Fruit fly (Drosophila melanogaster): ENCODE measurements around the gene CG13887.
A peak's percentile ranks its signal among the peaks of the same experiment; 100 is the strongest.

CG13887 gene

dm6 chr3L:801860-802462, 35.7 kb upstream of the CG13887 start (continued):
- TF ChIP-seq gfzf (GFP tag; optimal IDR thresholded peaks at IDR 0.05) (no peak), CG12299 (tag; optimal IDR thresholded peaks at IDR 0.05) (no peak), onecut (GFP tag; IDR thresholded peaks at IDR 0.05) (no peak), ash1 (GFP tag; optimal IDR thresholded peaks at IDR 0.05) (no peak), CG17568 (GFP tag; optimal IDR thresholded peaks at IDR 0.05) (no peak), CG12219 (GFP tag; optimal IDR thresholded peaks at IDR 0.05) (peak; percentile 3), B-H1 (GFP tag; IDR thresholded peaks at IDR 0.05) (no peak), inv (GFP tag; IDR thresholded peaks at IDR 0.05; ENCODE audit: partially characterized antibody) (no peak), CG1233 (GFP tag; optimal IDR thresholded peaks at IDR 0.05) (no peak), Dll (GFP tag; IDR thresholded peaks at IDR 0.05; ENCODE audit: partially characterized antibody) (no peak), gem (tag; optimal IDR thresholded peaks at IDR 0.05) (peak; percentile 41), CG2199 (GFP tag; IDR thresholded peaks at IDR 0.05) (no peak), seq (GFP tag; IDR thresholded peaks at IDR 0.05) (peak; percentile 11; the same call in 1 of the 2 replicates), Stat92E (GFP tag; optimal IDR thresholded peaks at IDR 0.05) (no peak), CG15073 (GFP tag; optimal IDR thresholded peaks at IDR 0.05) (no peak), Dip2 (GFP tag; IDR thresholded peaks at IDR 0.05) (no peak), wek (GFP tag; optimal IDR thresholded peaks at IDR 0.05) (no peak), CG11247 (GFP tag; IDR thresholded peaks at IDR 0.05) (no peak), lab (GFP tag; optimal IDR thresholded peaks at IDR 0.05) (peak; percentile 17), CG1603 (tag; optimal IDR thresholded peaks at IDR 0.05) (peak; percentile 43), yki (optimal IDR thresholded peaks at IDR 0.05) (no peak), hbn (GFP tag; IDR thresholded peaks at IDR 0.05; ENCODE audit: partially characterized antibody) (no peak), dati (GFP tag; IDR thresholded peaks at IDR 0.05) (no peak), fd96Cb (tag; optimal IDR thresholded peaks at IDR 0.05) (peak; percentile 36), CG2889 (GFP tag; IDR thresholded peaks at IDR 0.05) (no peak), CG17912 (GFP tag; optimal IDR thresholded peaks at IDR 0.05) (no peak), nau (GFP tag; optimal IDR thresholded peaks at IDR 0.05) (no peak), CG17829 (tag; optimal IDR thresholded peaks at IDR 0.05) (no peak), zf30C (GFP tag; optimal IDR thresholded peaks at IDR 0.05) (no peak), CG3847 (GFP tag; IDR thresholded peaks at IDR 0.05) (no peak), sna (GFP tag; IDR thresholded peaks at IDR 0.05; ENCODE audit: partially characterized antibody) (no peak), sisA (GFP tag; IDR thresholded peaks at IDR 0.05) (no peak), Nf-YB (GFP tag; optimal IDR thresholded peaks at IDR 0.05) (no peak), CG10366 (GFP tag; IDR thresholded peaks at IDR 0.05) (no peak), tin (GFP tag; optimal IDR thresholded peaks at IDR 0.05) (no peak), vvl (GFP tag; IDR thresholded peaks at IDR 0.05) (peak; percentile 53), CG12155 (GFP tag; optimal IDR thresholded peaks at IDR 0.05) (no peak), grau (tag; optimal IDR thresholded peaks at IDR 0.05) (no peak), zfh1 (GFP tag; IDR thresholded peaks at IDR 0.05) (no peak; the same call in 2 of the 3 replicates), Deaf1 (tag; optimal IDR thresholded peaks at IDR 0.05) (no peak), CG11560 (tag; IDR thresholded peaks at IDR 0.05) (no peak), ssp (GFP tag; IDR thresholded peaks at IDR 0.05) (no peak), CG13624 (GFP tag; optimal IDR thresholded peaks at IDR 0.05) (no peak), al (GFP tag; IDR thresholded peaks at IDR 0.05) (no peak), CG14710 (tag; optimal IDR thresholded peaks at IDR 0.05) (peak; percentile 0), hth (optimal IDR thresholded peaks at IDR 0.05) (no peak), CG10654 (GFP tag; optimal IDR thresholded peaks at IDR 0.05) (no peak), bsh (GFP tag; optimal IDR thresholded peaks at IDR 0.05) (peak; percentile 36 to 51), CG10209 (GFP tag; optimal IDR thresholded peaks at IDR 0.05) (no peak), CG6813 (GFP tag; optimal IDR thresholded peaks at IDR 0.05) (no peak), Myb (GFP tag; optimal IDR thresholded peaks at IDR 0.05) (no peak)
